Fruit fly (Drosophila melanogaster) whole organism, embryonic: ENCODE measurements around the gene PolD2.

Experiments used
- Aef1 ChIP-seq: fragments of 200-800 bp; sonication (Bioruptor generic); IDR thresholded peaks from 3 replicates; pipeline ENCODE4 v1.3.6; 2022; ENCODE audit warnings: missing biosample characterization, missing genetic modification characterization
- Antp ChIP-seq: fragments of 200-800 bp; sonication (Bioruptor generic); optimal IDR thresholded peaks from 3 replicates; lab custom pipeline; 2016; ENCODE audit warnings: missing biosample characterization, missing genetic modification characterization
- C15 ChIP-seq: fragments of 200-800 bp; sonication (Bioruptor generic); IDR thresholded peaks from 3 replicates; pipeline ENCODE4 v1.3.6; 2022; ENCODE audit warnings: missing biosample characterization, missing genetic modification characterization
- CG10274 ChIP-seq: fragments of 200-800 bp; sonication (Bioruptor generic); optimal IDR thresholded peaks from 3 replicates; lab custom pipeline; 2017; ENCODE audit warnings: missing biosample characterization, mild to moderate bottlenecking, missing genetic modification characterization
- CG11695 ChIP-seq: fragments of 200-800 bp; sonication (Bioruptor generic); IDR thresholded peaks from 3 replicates; pipeline ENCODE4 v1.3.6; 2022; ENCODE audit warnings: missing biosample characterization, missing genetic modification characterization
- CG12071 ChIP-seq: fragments of 200-800 bp; sonication (Bioruptor generic); optimal IDR thresholded peaks from 3 replicates; lab custom pipeline; 2018; ENCODE audit warnings: missing biosample characterization, mild to moderate bottlenecking, missing genetic modification characterization
- CG13123 ChIP-seq: fragments of 200-800 bp; sonication (Bioruptor generic); optimal IDR thresholded peaks from 2 replicates; lab custom pipeline; 2016; ENCODE audit warnings: missing biosample characterization, missing genetic modification characterization
- CG13624 ChIP-seq: fragments of 200-800 bp; sonication (Bioruptor generic); optimal IDR thresholded peaks from 2 replicates; lab custom pipeline; 2016; ENCODE audit warnings: missing biosample characterization, missing genetic modification characterization
- CG14710 ChIP-seq: fragments of 200-800 bp; sonication (Bioruptor generic); optimal IDR thresholded peaks from 3 replicates; lab custom pipeline; 2019; ENCODE audit warnings: missing biosample characterization, mild to moderate bottlenecking, missing genetic modification characterization, moderate library complexity
- CG15514 ChIP-seq: fragments of 200-800 bp; sonication (Bioruptor generic); optimal IDR thresholded peaks from 3 replicates; lab custom pipeline; 2017; ENCODE audit warnings: missing biosample characterization, missing genetic modification characterization, mild to moderate bottlenecking, moderate library complexity, missing genetic modification reagents
- CG15601 ChIP-seq: fragments of 200-800 bp; sonication (Bioruptor generic); optimal IDR thresholded peaks from 3 replicates; lab custom pipeline; 2019; ENCODE audit warnings: missing biosample characterization, mild to moderate bottlenecking, missing genetic modification characterization, moderate library complexity
- CG1832 ChIP-seq: fragments of 200-800 bp; sonication (Bioruptor generic); optimal IDR thresholded peaks from 2 replicates; lab custom pipeline; 2017; ENCODE audit warnings: missing biosample characterization, mild to moderate bottlenecking, missing genetic modification characterization, inconsistent platforms
- CG2129 ChIP-seq: fragments of 200-800 bp; sonication (Bioruptor generic); IDR thresholded peaks from 2 replicates; pipeline ENCODE4 v1.3.6; 2022; ENCODE audit warnings: missing biosample characterization, missing genetic modification characterization; ENCODE audit not compliant: partially characterized antibody
- CG2678 ChIP-seq: fragments of 200-800 bp; sonication (Bioruptor generic); optimal IDR thresholded peaks from 3 replicates; lab custom pipeline; 2019; ENCODE audit warnings: missing biosample characterization, mild to moderate bottlenecking, missing genetic modification characterization, moderate library complexity
- CG31365 ChIP-seq: fragments of 200-800 bp; sonication (Bioruptor generic); optimal IDR thresholded peaks from 2 replicates; lab custom pipeline; 2018; ENCODE audit warnings: missing biosample characterization, mild to moderate bottlenecking, missing genetic modification characterization
- CG43689 ChIP-seq: fragments of 200-800 bp; sonication (Bioruptor generic); IDR thresholded peaks from 2 replicates; pipeline ENCODE4 v1.3.6; 2022; ENCODE audit warnings: missing biosample characterization, missing genetic modification characterization
- CG7745 ChIP-seq: fragments of 200-800 bp; sonication (Bioruptor generic); optimal IDR thresholded peaks from 2 replicates; lab custom pipeline; 2018; ENCODE audit warnings: missing biosample characterization, mild to moderate bottlenecking, missing genetic modification characterization, moderate library complexity
- CG8359 ChIP-seq: fragments of 200-800 bp; sonication (Bioruptor generic); optimal IDR thresholded peaks from 2 replicates; lab custom pipeline; 2017; ENCODE audit warnings: missing biosample characterization, mild to moderate bottlenecking, missing genetic modification characterization, borderline replicate concordance
- CG9215 ChIP-seq: fragments of 200-800 bp; sonication (Bioruptor generic); IDR thresholded peaks from 2 replicates; pipeline ENCODE4 v1.3.6; 2022; ENCODE audit warnings: missing biosample characterization, missing genetic modification characterization
- CG9437 ChIP-seq: fragments of 200-800 bp; sonication (Bioruptor generic); optimal IDR thresholded peaks from 2 replicates; lab custom pipeline; 2018; ENCODE audit warnings: missing biosample characterization, mild to moderate bottlenecking, missing genetic modification characterization
- CG9609 ChIP-seq: fragments of 200-800 bp; sonication (Bioruptor generic); optimal IDR thresholded peaks from 3 replicates; lab custom pipeline; 2016; ENCODE audit warnings: missing biosample characterization, missing genetic modification characterization
- CG9727 ChIP-seq: fragments of 200-800 bp; sonication (Bioruptor generic); optimal IDR thresholded peaks from 3 replicates; lab custom pipeline; 2017; ENCODE audit warnings: missing biosample characterization, mild to moderate bottlenecking, missing genetic modification characterization
- CrebB ChIP-seq: fragments of 200-800 bp; sonication (Bioruptor generic); optimal IDR thresholded peaks from 3 replicates; lab custom pipeline; 2018; ENCODE audit warnings: missing biosample characterization, mild to moderate bottlenecking, missing genetic modification characterization
- Doc3 ChIP-seq: fragments of 200-800 bp; sonication (Bioruptor generic); IDR thresholded peaks from 3 replicates; pipeline ENCODE4 v1.3.6; 2022; ENCODE audit warnings: missing biosample characterization, missing genetic modification characterization; ENCODE audit not compliant: partially characterized antibody
- Drgx ChIP-seq: fragments of 200-800 bp; sonication (Bioruptor generic); IDR thresholded peaks from 2 replicates; pipeline ENCODE4 v1.3.6; 2022; ENCODE audit warnings: missing biosample characterization, missing genetic modification characterization
- ERR ChIP-seq: fragments of 200-800 bp; sonication (Bioruptor generic); optimal IDR thresholded peaks from 2 replicates; lab custom pipeline; 2016; ENCODE audit warnings: missing biosample characterization, missing genetic modification characterization
- Hsf ChIP-seq: fragments of 200-800 bp; sonication (Bioruptor generic); optimal IDR thresholded peaks from 3 replicates; lab custom pipeline; 2016; ENCODE audit warnings: missing biosample characterization, missing genetic modification characterization
- MTF-1 ChIP-seq: fragments of 200-800 bp; sonication (Bioruptor generic); optimal IDR thresholded peaks from 2 replicates; lab custom pipeline; 2018; ENCODE audit warnings: missing biosample characterization, mild to moderate bottlenecking, missing genetic modification characterization, borderline replicate concordance
- Optix ChIP-seq: fragments of 200-800 bp; sonication (Bioruptor generic); IDR thresholded peaks from 3 replicates; pipeline ENCODE4 v1.3.6; 2022; ENCODE audit warnings: missing biosample characterization, missing genetic modification characterization
- Scr ChIP-seq: fragments of 200-800 bp; sonication (Bioruptor generic); IDR thresholded peaks from 2 replicates; pipeline ENCODE4 v1.3.6; 2022; ENCODE audit warnings: missing biosample characterization, missing genetic modification characterization; ENCODE audit not compliant: partially characterized antibody
- Side ChIP-seq: fragments of 200-800 bp; sonication (Bioruptor generic); optimal IDR thresholded peaks from 2 replicates; lab custom pipeline; 2016; ENCODE audit warnings: missing biosample characterization, missing genetic modification characterization
- Stat92E ChIP-seq, 3 experiments: fragments of >200 bp in 2 of 3; fragments of 200-800 bp in 1 of 3; sonication (Bioruptor generic) in 1 of 3; optimal IDR thresholded peaks; 2 replicates each; lab custom pipeline; 2017 to 2019; ENCODE audit warnings: missing biosample characterization in 3 of 3, missing genetic modification characterization in 3 of 3, mild to moderate bottlenecking in 1 of 3, moderate library complexity in 1 of 3
- Tbp ChIP-seq: fragments of >200 bp; optimal IDR thresholded peaks from 2 replicates; lab custom pipeline; 2018; ENCODE audit warnings: missing biosample characterization, missing genetic modification characterization
- bigmax ChIP-seq: fragments of 200-800 bp; sonication (Bioruptor generic); optimal IDR thresholded peaks from 2 replicates; lab custom pipeline; 2018; ENCODE audit warnings: missing biosample characterization, mild to moderate bottlenecking, missing genetic modification characterization
- cad ChIP-seq: fragments of >200 bp; optimal IDR thresholded peaks from 2 replicates; lab custom pipeline; 2017; ENCODE audit warnings: missing biosample characterization, missing genetic modification characterization
- chif ChIP-seq, 2 experiments: fragments of 200-800 bp; sonication (Bioruptor generic); optimal IDR thresholded peaks; 3 replicates each; lab custom pipeline; 2016; ENCODE audit warnings: missing biosample characterization in 2 of 2, missing genetic modification characterization in 2 of 2
- chm ChIP-seq: fragments of 200-800 bp; sonication (Bioruptor generic); IDR thresholded peaks from 2 replicates; pipeline ENCODE4 v1.3.6; 2022; ENCODE audit warnings: missing biosample characterization, missing genetic modification characterization
- dm ChIP-seq: fragments of 200-800 bp; sonication (Bioruptor generic); optimal IDR thresholded peaks from 3 replicates; lab custom pipeline; 2016; ENCODE audit warnings: missing biosample characterization, missing genetic modification characterization
- dpn ChIP-seq, 2 experiments: fragments of 200-800 bp; sonication (Bioruptor generic); optimal IDR thresholded peaks; 3 replicates each; lab custom pipeline; 2016; ENCODE audit warnings: missing biosample characterization in 2 of 2, missing genetic modification characterization in 2 of 2
- fu2 ChIP-seq: fragments of 200-800 bp; sonication (Bioruptor generic); optimal IDR thresholded peaks from 2 replicates; lab custom pipeline; 2016; ENCODE audit warnings: missing biosample characterization, missing genetic modification characterization
- h ChIP-seq: fragments of >200 bp; optimal IDR thresholded peaks from 2 replicates; lab custom pipeline; 2017
- hkb ChIP-seq, 2 experiments: fragments of 200-800 bp in 1 of 2; fragments of >200 bp in 1 of 2; sonication (Bioruptor generic) in 1 of 2; IDR thresholded peaks in 1 of 2; optimal IDR thresholded peaks in 1 of 2; 2 replicates each; pipeline versions ENCODE4 v1.3.6 to Lab custom; 2017 to 2022; ENCODE audit warnings: missing biosample characterization in 1 of 2, missing genetic modification characterization in 1 of 2
- lov ChIP-seq, 2 experiments: fragments of 200-800 bp in 1 of 2; fragments of >200 bp in 1 of 2; sonication (Bioruptor generic) in 1 of 2; IDR thresholded peaks in 1 of 2; optimal IDR thresholded peaks in 1 of 2; 2 replicates in 1 of 2; 3 replicates in 1 of 2; pipeline versions ENCODE4 v1.3.6 to Lab custom; 2017 to 2022; ENCODE audit warnings: missing biosample characterization in 1 of 2, missing genetic modification characterization in 1 of 2
- ranshi ChIP-seq: fragments of 200-800 bp; sonication (Bioruptor generic); IDR thresholded peaks from 2 replicates; pipeline ENCODE4 v1.3.6; 2022; ENCODE audit warnings: missing biosample characterization, missing genetic modification characterization
- rib ChIP-seq: fragments of 200-800 bp; sonication (Bioruptor generic); IDR thresholded peaks from 2 replicates; pipeline ENCODE4 v1.3.6; 2022; ENCODE audit warnings: missing biosample characterization, missing genetic modification characterization
- ro ChIP-seq: fragments of 200-800 bp; sonication (Bioruptor generic); IDR thresholded peaks from 2 replicates; pipeline ENCODE4 v1.3.6; 2022; ENCODE audit warnings: missing biosample characterization, missing genetic modification characterization
- sens ChIP-seq: fragments of 200-800 bp; sonication (Bioruptor generic); peaks from one replicate; lab custom pipeline; 2016; ENCODE audit warnings: missing biosample characterization, missing genetic modification characterization
- tgo ChIP-seq: fragments of 200-800 bp; sonication (Bioruptor generic); IDR thresholded peaks from 3 replicates; pipeline ENCODE4 v1.3.6; 2022; ENCODE audit warnings: missing biosample characterization, missing genetic modification characterization
- tup ChIP-seq: fragments of 200-800 bp; sonication (Bioruptor generic); optimal IDR thresholded peaks from 2 replicates; lab custom pipeline; 2016; ENCODE audit warnings: missing biosample characterization, mild to moderate bottlenecking, missing genetic modification characterization, moderate library complexity
- twi ChIP-seq: fragments of 200-800 bp; optimal IDR thresholded peaks from 2 replicates; lab custom pipeline; 2019; ENCODE audit warnings: missing biosample characterization, mild to moderate bottlenecking, missing genetic modification characterization, moderate library complexity
- wor ChIP-seq: fragments of 200-800 bp; sonication (Bioruptor generic); IDR thresholded peaks from 2 replicates; pipeline ENCODE4 v1.3.6; 2022; ENCODE audit warnings: missing biosample characterization, missing genetic modification characterization

PolD2 gene

DNA sequence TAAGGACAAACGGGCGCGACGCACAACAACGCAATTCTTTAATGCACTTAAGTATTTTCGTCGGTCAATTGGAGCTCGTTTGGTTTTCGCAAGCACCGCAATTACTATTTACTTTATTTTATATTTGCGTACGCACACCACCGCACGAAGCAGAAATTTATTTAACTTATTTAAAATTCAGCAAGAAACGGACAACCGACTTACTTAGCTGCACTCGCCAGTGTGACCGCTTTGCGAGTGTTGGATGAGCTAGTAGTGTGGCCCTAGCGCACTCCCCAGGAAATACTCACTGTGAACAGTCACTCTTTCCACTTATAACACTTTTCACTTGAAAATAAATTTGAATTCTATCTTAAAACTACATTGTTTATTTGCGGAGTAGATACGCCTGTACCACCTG is 44.6 kb upstream of the PolD2 start, which contains the start of gene drpr (continued):
- TF ChIP-seq CG31365 (tag; lab: Kevin White, UChicago) (no peak), CG7745 (tag; lab: Kevin White, UChicago) (no peak), tgo (GFP tag; lab: Robert Waterston, UW) (no peak), h (lab: Kevin White, UChicago) (no peak), CG13624 (GFP tag; lab: Kevin White, UChicago) (no peak), wor (GFP tag; lab: Robert Waterston, UW) (no peak), Stat92E (GFP tag; optimal IDR thresholded peaks at IDR 0.05; lab: Kevin White, UChicago) (peak in 1 of 3 experiments; percentile 60), C15 (GFP tag; lab: Robert Waterston, UW) (no peak), dpn (GFP tag; optimal IDR thresholded peaks at IDR 0.05; lab: Kevin White, UChicago) (no peak), hkb (optimal IDR thresholded peaks at IDR 0.05; lab: Kevin White, UChicago) (no peak), hkb (GFP tag; IDR thresholded peaks at IDR 0.05; lab: Robert Waterston, UW) (no peak), CG15601 (tag; lab: Kevin White, UChicago) (peak; percentile 11), CG14710 (tag; lab: Kevin White, UChicago) (peak; percentile 74), Side (GFP tag; lab: Kevin White, UChicago) (no peak), bigmax (GFP tag; lab: Kevin White, UChicago) (no peak), rib (GFP tag; lab: Robert Waterston, UW) (0 out of 2 replicates have a peak, but pooled peaks have one; percentile 33), CG43689 (GFP tag; lab: Robert Waterston, UW) (no peak), CG13123 (GFP tag; lab: Kevin White, UChicago) (no peak), chm (GFP tag; lab: Robert Waterston, UW) (peak; percentile 53; the same call in 1 of the 2 replicates), ro (GFP tag; lab: Robert Waterston, UW) (no peak), Scr (peak; percentile 21; the same call in 1 of the 2 replicates), ERR (GFP tag; lab: Kevin White, UChicago) (no peak), Antp (GFP tag; lab: Kevin White, UChicago) (no peak), CG12071 (GFP tag; lab: Kevin White, UChicago) (no peak), Optix (GFP tag; lab: Robert Waterston, UW) (no peak), lov (optimal IDR thresholded peaks at IDR 0.05; lab: Kevin White, UChicago) (no peak), lov (GFP tag; IDR thresholded peaks at IDR 0.05; lab: Robert Waterston, UW) (no peak), dm (GFP tag; lab: Kevin White, UChicago) (no peak), CG15514 (GFP tag; lab: Kevin White, UChicago) (peak; percentile 82), CG9215 (GFP tag; lab: Robert Waterston, UW) (no peak), Drgx (GFP tag; lab: Robert Waterston, UW) (peak; percentile 15; the same call in 1 of the 2 replicates), CG2129 (GFP tag; lab: Robert Waterston, UW) (no peak), CrebB (tag; lab: Kevin White, UChicago) (no peak), Hsf (GFP tag; lab: Kevin White, UChicago) (no peak), Tbp (GFP tag; lab: Kevin White, UChicago) (no peak), Aef1 (GFP tag; lab: Robert Waterston, UW) (no peak), CG11695 (GFP tag; lab: Robert Waterston, UW) (no peak), Doc3 (GFP tag; lab: Robert Waterston, UW) (no peak), ranshi (GFP tag; lab: Robert Waterston, UW) (no peak; the same call in 1 of the 2 replicates), CG8359 (GFP tag; lab: Kevin White, UChicago) (no peak), CG2678 (peak; percentile 8), chif (GFP tag; optimal IDR thresholded peaks at IDR 0.05; lab: Kevin White, UChicago) (no peak), cad (GFP tag; lab: Kevin White, UChicago) (no peak), sens (peak; percentile 84), CG9437 (GFP tag; lab: Kevin White, UChicago) (no peak), CG9727 (GFP tag; lab: Kevin White, UChicago) (no peak), CG10274 (no peak), tup (no peak), CG1832 (GFP tag; lab: Kevin White, UChicago) (no peak), CG9609 (no peak), twi (no peak), MTF-1 (peak; percentile 17), fu2 (GFP tag; lab: Kevin White, UChicago) (no peak)
